Fruit fly (Drosophila melanogaster): ENCODE measurements around the gene mfr.
A peak's percentile ranks its signal among the peaks of the same experiment; 100 is the strongest.

The mfr gene

DNA sequence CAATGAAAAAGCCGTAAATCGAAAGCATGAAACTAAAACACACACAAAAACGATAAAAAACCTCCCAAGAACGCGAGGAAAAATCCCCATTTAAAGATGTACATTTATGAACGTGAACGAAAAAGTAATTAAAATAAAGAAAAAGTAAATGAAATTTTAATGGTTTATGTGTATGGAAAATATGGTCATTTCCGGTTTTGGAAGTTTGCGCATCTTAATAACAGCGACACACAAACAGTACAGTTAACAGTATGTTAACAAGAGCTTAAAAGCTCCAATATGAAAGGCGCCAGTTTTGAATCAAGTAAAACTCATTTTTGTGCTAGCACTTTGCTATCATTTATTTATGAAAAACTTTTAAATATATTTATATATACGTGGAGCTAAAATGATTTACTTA, 19.4 kb upstream of the mfr start:
- peak; percentile 34 for TF ChIP-seq CrebA (GFP tag; optimal IDR thresholded peaks at IDR 0.05; ENCODE audit: borderline replicate concordance)
- no peak for TF ChIP-seq br (GFP tag; optimal IDR thresholded peaks at IDR 0.05)
- no peak for TF ChIP-seq dmrt93B (GFP tag; optimal IDR thresholded peaks at IDR 0.05)

DNA sequence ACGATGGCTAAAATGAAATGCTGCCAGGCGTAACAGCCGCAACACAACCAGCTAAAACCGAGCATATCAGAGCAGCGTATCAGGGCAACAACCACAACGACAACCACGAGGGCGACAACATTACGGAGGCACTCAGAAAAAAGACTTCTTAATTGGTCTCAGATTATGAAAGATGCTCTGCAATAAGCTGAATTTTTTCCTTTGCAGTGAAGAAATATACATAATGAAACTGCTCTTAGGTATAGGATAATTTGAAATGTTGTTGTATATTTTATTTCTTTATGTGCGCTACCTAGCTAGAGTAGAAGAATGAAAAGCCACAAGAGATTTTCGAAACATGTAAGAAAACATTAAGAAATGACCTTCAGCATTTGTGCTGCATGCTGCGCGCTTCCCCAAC, 17.1 kb upstream of the mfr start:
- TF ChIP-seq Dfd (GFP tag; optimal IDR thresholded peaks at IDR 0.05) (no peak), br (GFP tag; optimal IDR thresholded peaks at IDR 0.05) (no peak), Rel (GFP tag; optimal IDR thresholded peaks at IDR 0.05) (no peak), Rel (tag; optimal IDR thresholded peaks at IDR 0.05) (no peak), dmrt93B (GFP tag; optimal IDR thresholded peaks at IDR 0.05) (no peak), psq (GFP tag; optimal IDR thresholded peaks at IDR 0.05) (no peak), lola (GFP tag; optimal IDR thresholded peaks at IDR 0.05) (no peak), CG32264 (GFP tag; optimal IDR thresholded peaks at IDR 0.05) (no peak), Vsx2 (GFP tag; optimal IDR thresholded peaks at IDR 0.05; ENCODE audit: partially characterized antibody) (no peak), Hnf4 (GFP tag; optimal IDR thresholded peaks at IDR 0.05) (no peak), woc (GFP tag; optimal IDR thresholded peaks at IDR 0.05) (no peak), CG9705 (GFP tag; optimal IDR thresholded peaks at IDR 0.05) (no peak), Jra (GFP tag; optimal IDR thresholded peaks at IDR 0.05) (no peak), Dif (GFP tag; optimal IDR thresholded peaks at IDR 0.05; ENCODE audit: partially characterized antibody) (no peak)

DNA sequence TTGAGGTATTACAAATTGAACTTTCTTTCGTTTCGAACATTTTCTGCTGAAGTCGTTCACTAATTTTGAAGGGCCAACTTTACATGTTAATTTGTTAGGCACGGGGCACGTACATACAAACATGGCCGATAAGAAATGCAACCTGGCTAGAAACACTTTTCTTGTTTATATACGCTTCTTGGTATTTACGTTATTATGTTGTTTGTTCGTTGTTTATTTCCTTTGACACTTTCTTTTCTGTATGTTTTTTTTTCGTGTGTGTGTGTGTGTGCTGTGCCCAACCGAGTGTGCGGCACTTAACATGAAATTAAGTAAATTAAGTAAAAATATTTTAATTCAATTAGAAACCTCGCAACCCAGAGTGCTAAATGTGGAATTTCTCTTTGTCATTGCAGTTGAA, 13.2 kb upstream of the mfr start:
- TF ChIP-seq h (GFP tag; optimal IDR thresholded peaks at IDR 0.05), result no peak
- no peak for TF ChIP-seq woc (GFP tag; optimal IDR thresholded peaks at IDR 0.05)
- TF ChIP-seq jim (GFP tag; optimal IDR thresholded peaks at IDR 0.05), result no peak
- TF ChIP-seq Hr83 (GFP tag; optimal IDR thresholded peaks at IDR 0.05; ENCODE audit: poor library complexity, severe bottlenecking), result no peak
- TF ChIP-seq brk (GFP tag; optimal IDR thresholded peaks at IDR 0.05), result no peak
- no peak for TF ChIP-seq dsf (GFP tag; optimal IDR thresholded peaks at IDR 0.05; ENCODE audit: borderline replicate concordance)
- TF ChIP-seq GATAd (GFP tag; optimal IDR thresholded peaks at IDR 0.05), result no peak
- no peak for TF ChIP-seq Hr78 (GFP tag; optimal IDR thresholded peaks at IDR 0.05)
- no peak for TF ChIP-seq CG9705 (GFP tag; optimal IDR thresholded peaks at IDR 0.05)
- no peak for TF ChIP-seq foxo (GFP tag; optimal IDR thresholded peaks at IDR 0.05)
- no peak for TF ChIP-seq Hnf4 (GFP tag; optimal IDR thresholded peaks at IDR 0.05)
- TF ChIP-seq N (GFP tag; optimal IDR thresholded peaks at IDR 0.05), result no peak
- TF ChIP-seq sv (GFP tag; optimal IDR thresholded peaks at IDR 0.05), result no peak
- no peak for TF ChIP-seq Sp1 (GFP tag; optimal IDR thresholded peaks at IDR 0.05)
- TF ChIP-seq tai (GFP tag; optimal IDR thresholded peaks at IDR 0.05), result no peak
- TF ChIP-seq ey (GFP tag; optimal IDR thresholded peaks at IDR 0.05), result no peak
- no peak for TF ChIP-seq HLH106 (tag; optimal IDR thresholded peaks at IDR 0.05)
- no peak for TF ChIP-seq rgr (GFP tag; optimal IDR thresholded peaks at IDR 0.05)
- no peak for TF ChIP-seq Dfd (GFP tag; optimal IDR thresholded peaks at IDR 0.05)

DNA sequence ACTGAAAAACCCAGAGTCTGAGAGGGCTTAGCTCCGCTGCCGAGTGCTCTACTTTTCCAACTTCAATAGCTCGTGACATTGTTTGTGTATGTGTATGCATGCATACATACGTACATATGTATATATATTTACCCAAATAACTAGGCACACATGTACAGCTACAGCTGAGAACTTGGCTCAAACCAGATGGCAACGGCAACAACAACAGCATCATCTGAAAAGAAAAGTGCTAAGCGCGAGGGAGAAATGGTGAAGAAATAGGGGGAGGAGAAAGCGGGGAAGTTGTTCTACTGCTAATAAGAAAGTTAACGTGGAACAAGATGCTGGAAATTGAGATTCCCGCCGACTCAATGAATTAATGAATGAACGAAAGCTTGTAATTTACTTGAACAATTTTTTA, 12.5 kb upstream of the mfr start:
- TF ChIP-seq HLH106 (tag; optimal IDR thresholded peaks at IDR 0.05) (no peak), GATAd (GFP tag; optimal IDR thresholded peaks at IDR 0.05) (no peak), fru (GFP tag; optimal IDR thresholded peaks at IDR 0.05) (no peak), Dfd (GFP tag; optimal IDR thresholded peaks at IDR 0.05) (no peak), sv (GFP tag; optimal IDR thresholded peaks at IDR 0.05) (no peak), usp (GFP tag; optimal IDR thresholded peaks at IDR 0.05) (no peak), psq (GFP tag; optimal IDR thresholded peaks at IDR 0.05) (no peak), Hr78 (GFP tag; optimal IDR thresholded peaks at IDR 0.05) (no peak), h (GFP tag; optimal IDR thresholded peaks at IDR 0.05) (no peak), N (GFP tag; optimal IDR thresholded peaks at IDR 0.05) (no peak), jim (GFP tag; optimal IDR thresholded peaks at IDR 0.05) (no peak), Vsx2 (GFP tag; optimal IDR thresholded peaks at IDR 0.05; ENCODE audit: partially characterized antibody) (no peak), foxo (GFP tag; optimal IDR thresholded peaks at IDR 0.05) (no peak), Abd-B (GFP tag; optimal IDR thresholded peaks at IDR 0.05) (no peak), dsf (GFP tag; optimal IDR thresholded peaks at IDR 0.05; ENCODE audit: borderline replicate concordance) (no peak), dmrt93B (GFP tag; optimal IDR thresholded peaks at IDR 0.05) (no peak)

DNA sequence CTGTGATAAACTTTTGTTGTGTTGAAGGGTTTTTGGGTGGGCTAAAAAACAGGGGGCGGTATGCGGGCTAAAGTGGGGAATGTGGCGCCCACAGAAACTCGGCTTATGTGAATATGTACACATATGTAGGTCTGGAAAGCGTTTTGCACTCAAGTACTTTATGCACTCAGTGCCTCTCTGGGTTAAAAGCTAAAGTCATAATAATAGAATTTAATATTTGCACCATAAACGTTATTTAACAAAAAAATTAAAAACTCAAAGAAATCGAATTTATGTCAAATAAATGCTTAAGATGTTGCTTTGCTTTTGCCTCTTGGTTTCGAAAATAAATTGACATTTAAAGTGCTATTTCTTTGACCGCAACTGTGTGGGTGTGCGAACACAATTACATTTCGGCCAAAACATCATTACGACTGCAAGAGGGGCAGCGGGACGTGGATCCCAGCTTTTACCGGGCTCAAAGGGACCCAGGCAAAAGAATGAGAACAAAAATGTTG, 12.0 kb upstream of the mfr start:
- TF ChIP-seq ey (GFP tag; optimal IDR thresholded peaks at IDR 0.05), result peak; percentile 25
- peak; percentile 4 for TF ChIP-seq fru (GFP tag; optimal IDR thresholded peaks at IDR 0.05)
- no peak for TF ChIP-seq sage (GFP tag; optimal IDR thresholded peaks at IDR 0.05)
